Worm (Caenorhabditis elegans): Measurements from ENCODE around the gene Y38F1A.2.
A peak's percentile ranks its signal among the peaks of the same experiment; 100 is the strongest.

Y38F1A.2 gene

DNA sequence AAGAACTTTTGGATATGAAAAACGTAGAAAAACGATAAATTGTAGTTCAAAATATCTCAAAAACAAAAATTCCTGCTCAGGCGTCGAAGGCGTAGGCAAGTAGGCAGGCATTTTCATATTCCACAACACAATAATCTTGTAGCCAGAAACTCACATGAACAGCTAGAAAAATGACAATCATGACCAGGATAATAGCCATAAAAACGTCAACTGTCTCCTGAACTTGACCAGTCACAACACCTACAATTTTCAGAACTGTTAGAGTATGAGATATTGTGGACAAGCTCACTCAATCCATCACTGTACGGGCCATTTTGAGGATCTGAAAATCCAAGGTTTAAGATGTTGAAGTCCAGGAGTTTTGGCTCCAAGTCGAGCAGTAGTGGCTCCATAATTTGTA, 42.7 kb downstream of the Y38F1A.2 start, which contains the start of gene Y38F1A.7:
Gene Y38F1A.7 (minus strand): TSS at position 392 of the 400 bp plus-strand sequence.
- no peak for TF ChIP-seq nfya-1 (tag; optimal IDR thresholded peaks at IDR 0.05; ENCODE audit: insufficient read depth)
- peak; percentile 1 for TF ChIP-seq elt-2 (tag; optimal IDR thresholded peaks at IDR 0.05)
- TF ChIP-seq ceh-9 (tag; optimal IDR thresholded peaks at IDR 0.05) = no peak

DNA sequence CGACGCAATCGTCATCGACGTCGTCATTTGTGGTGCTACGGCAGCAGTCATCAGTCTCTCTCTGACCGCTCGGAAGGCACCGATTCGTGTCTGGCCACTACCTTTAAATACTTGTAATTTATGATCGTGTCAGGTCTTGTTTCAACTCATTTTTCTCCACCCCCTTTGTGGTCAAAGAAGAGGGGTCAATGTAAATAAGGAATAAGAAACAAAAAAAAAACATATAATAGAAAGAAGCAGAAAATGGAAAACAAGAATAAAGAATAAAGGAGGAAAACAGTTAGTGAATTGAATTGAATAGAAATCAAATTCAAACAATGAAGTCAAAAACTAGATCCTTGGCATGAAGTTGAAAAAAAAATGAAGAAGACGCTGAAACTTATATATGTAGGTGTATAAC, 46.0 kb downstream of the Y38F1A.2 start, which contains the start of gene Y38F1A.8:
Gene Y38F1A.8 (minus strand): TSS at position 101 of the 400 bp plus-strand sequence.
- TF ChIP-seq nhr-76 (tag; optimal IDR thresholded peaks at IDR 0.05) = no peak
- TF ChIP-seq aly-2 (tag; optimal IDR thresholded peaks at IDR 0.05) = no peak

DNA sequence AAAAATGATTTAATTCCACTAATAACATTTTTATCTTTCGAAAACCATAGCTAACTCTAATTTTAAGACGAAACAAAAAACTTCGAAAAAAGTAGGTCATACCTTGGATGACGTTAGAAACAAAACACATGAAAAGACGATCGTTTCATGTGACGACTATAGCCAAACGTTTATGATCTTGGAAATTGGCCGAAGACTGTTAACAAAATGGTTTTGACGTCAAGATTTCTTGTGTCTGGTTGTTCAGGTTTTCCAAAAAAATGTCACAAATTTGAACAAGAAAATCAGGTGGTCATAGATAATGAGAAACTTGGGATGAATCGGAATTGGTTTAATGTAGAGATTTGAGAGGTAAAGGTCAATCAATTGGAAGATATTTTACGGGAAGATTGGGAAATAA, 48.5 kb downstream of the Y38F1A.2 start:
- no peak for TF ChIP-seq R02D3.7 (tag; optimal IDR thresholded peaks at IDR 0.05)
- no peak for TF ChIP-seq ztf-11 (tag; optimal IDR thresholded peaks at IDR 0.05)
- TF ChIP-seq fkh-2 (tag; optimal IDR thresholded peaks at IDR 0.05) = no peak
- TF ChIP-seq jun-1 (tag; optimal IDR thresholded peaks at IDR 0.05) = no peak
- no peak for TF ChIP-seq sea-2 (GFP tag; optimal IDR thresholded peaks at IDR 0.05)
- TF ChIP-seq nfya-1 (tag; optimal IDR thresholded peaks at IDR 0.05; ENCODE audit: insufficient read depth) = no peak
- TF ChIP-seq mdl-1 (tag; optimal IDR thresholded peaks at IDR 0.05) = no peak

DNA sequence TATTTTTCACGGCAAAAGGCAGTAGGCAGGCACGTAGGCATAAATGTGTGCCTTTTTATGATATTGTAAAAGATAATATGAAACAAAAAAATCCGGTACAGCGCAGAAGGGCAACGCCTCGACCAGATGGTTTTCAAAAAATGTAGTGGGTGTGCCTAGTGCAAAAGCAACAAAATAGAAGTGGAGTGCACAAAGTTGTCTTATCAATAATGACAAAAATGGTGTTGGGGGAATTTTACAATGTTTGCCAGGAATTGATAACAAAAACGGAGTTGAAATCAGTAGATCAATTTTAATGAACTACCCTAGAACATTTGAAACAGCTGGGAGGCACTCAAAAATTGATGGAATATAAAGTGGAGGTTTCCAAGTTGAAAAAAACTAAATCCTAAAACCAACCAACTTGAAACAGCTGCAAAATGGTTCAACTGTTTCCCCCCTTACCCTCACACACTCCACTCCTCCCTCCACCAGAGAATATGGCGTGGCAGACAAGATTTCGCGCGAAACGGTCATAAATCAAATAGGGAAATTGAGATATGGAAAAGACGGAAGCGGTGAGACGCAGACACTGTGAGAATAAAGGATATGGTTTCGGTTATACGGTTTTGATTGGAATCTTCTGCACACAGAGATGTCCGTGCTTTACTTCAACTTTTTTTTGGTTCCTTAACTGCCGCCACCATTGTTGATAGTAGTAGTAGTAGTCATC, 49.6 kb downstream of the Y38F1A.2 start:
- no peak for TF ChIP-seq nhr-67 (tag; optimal IDR thresholded peaks at IDR 0.05)
- no peak for TF ChIP-seq fkh-10 (GFP tag; optimal IDR thresholded peaks at IDR 0.05)
- no peak for TF ChIP-seq elt-1 (tag; optimal IDR thresholded peaks at IDR 0.05)
- no peak for TF ChIP-seq fos-1 (tag; optimal IDR thresholded peaks at IDR 0.05)
- TF ChIP-seq jun-1 (tag; optimal IDR thresholded peaks at IDR 0.05) = no peak
- TF ChIP-seq nhr-28 (tag; optimal IDR thresholded peaks at IDR 0.05) = no peak
- TF ChIP-seq nhr-11 (tag; optimal IDR thresholded peaks at IDR 0.05) = no peak
- TF ChIP-seq pqm-1 (tag; optimal IDR thresholded peaks at IDR 0.05) = peak; percentile 69
- no peak for TF ChIP-seq ceh-28 (tag; optimal IDR thresholded peaks at IDR 0.05)
- no peak for TF ChIP-seq hmg-11 (tag; optimal IDR thresholded peaks at IDR 0.05)
- TF ChIP-seq lsy-12 (tag; optimal IDR thresholded peaks at IDR 0.05) = no peak
- TF ChIP-seq unc-39 (tag; optimal IDR thresholded peaks at IDR 0.05) = no peak
- TF ChIP-seq nhr-237 (tag; optimal IDR thresholded peaks at IDR 0.05) = no peak
- TF ChIP-seq ztf-4 (tag; optimal IDR thresholded peaks at IDR 0.05) = no peak
- no peak for TF ChIP-seq nhr-76 (tag; optimal IDR thresholded peaks at IDR 0.05)
- no peak for TF ChIP-seq mml-1 (tag; optimal IDR thresholded peaks at IDR 0.05)
- no peak for TF ChIP-seq ZK546.5 (tag; optimal IDR thresholded peaks at IDR 0.05)
- TF ChIP-seq eor-1 (tag; optimal IDR thresholded peaks at IDR 0.05) = no peak
- no peak for TF ChIP-seq nhr-77 (tag; optimal IDR thresholded peaks at IDR 0.05)
- no peak for TF ChIP-seq snpc-4 (tag; optimal IDR thresholded peaks at IDR 0.05)
- no peak for TF ChIP-seq daf-12 (tag; optimal IDR thresholded peaks at IDR 0.05)
- TF ChIP-seq unc-62 (GFP tag; optimal IDR thresholded peaks at IDR 0.05) = no peak
- no peak for TF ChIP-seq elt-3 (tag; optimal IDR thresholded peaks at IDR 0.05)
- TF ChIP-seq egl-27 (tag; optimal IDR thresholded peaks at IDR 0.05) = no peak
- no peak for TF ChIP-seq aly-2 (tag; optimal IDR thresholded peaks at IDR 0.05)
- no peak for TF ChIP-seq egl-5 (tag; optimal IDR thresholded peaks at IDR 0.05)
- no peak for TF ChIP-seq pha-4 (tag; optimal IDR thresholded peaks at IDR 0.05)
- TF ChIP-seq ztf-11 (tag; optimal IDR thresholded peaks at IDR 0.05) = no peak
- no peak for TF ChIP-seq mdl-1 (tag; optimal IDR thresholded peaks at IDR 0.05)
- TF ChIP-seq nhr-43 (tag; optimal IDR thresholded peaks at IDR 0.05; ENCODE audit: poor library complexity, severe bottlenecking) = no peak
- peak; percentile 82 for TF ChIP-seq elt-2 (tag; optimal IDR thresholded peaks at IDR 0.05)
- peak; percentile 40 for TF ChIP-seq nhr-23 (tag; optimal IDR thresholded peaks at IDR 0.05)
- TF ChIP-seq nhr-25 (tag; optimal IDR thresholded peaks at IDR 0.05) = peak; percentile 62
- no peak for TF ChIP-seq zag-1 (tag; optimal IDR thresholded peaks at IDR 0.05)
- TF ChIP-seq R02D3.7 (tag; optimal IDR thresholded peaks at IDR 0.05) = no peak
- TF ChIP-seq nfya-1 (tag; optimal IDR thresholded peaks at IDR 0.05; ENCODE audit: insufficient read depth) = no peak

Measured in whole organism, L3 larva.